Fruit fly (Drosophila melanogaster) whole organism, embryonic: Measurements from ENCODE around the gene phol.

Experiments
- Asciz ChIP-seq: fragments of 200-800 bp; sonication (Bioruptor generic); optimal IDR thresholded peaks from 2 replicates; lab custom pipeline; 2017; ENCODE audit warnings: missing biosample characterization, mild to moderate bottlenecking, missing genetic modification characterization, missing genetic modification reagents
- BEAF-32 ChIP-seq: fragments of 200-800 bp; sonication (Bioruptor generic); optimal IDR thresholded peaks from 3 replicates; lab custom pipeline; 2017; ENCODE audit warnings: missing biosample characterization, missing genetic modification characterization, mild to moderate bottlenecking, moderate library complexity, missing genetic modification reagents
- CG12391 ChIP-seq: fragments of 200-800 bp; sonication (Bioruptor generic); optimal IDR thresholded peaks from 3 replicates; lab custom pipeline; 2018; ENCODE audit warnings: missing biosample characterization, mild to moderate bottlenecking, missing genetic modification characterization, moderate library complexity
- CG12744 ChIP-seq: fragments of 200-800 bp; sonication (Bioruptor generic); optimal IDR thresholded peaks from 2 replicates; lab custom pipeline; 2016; ENCODE audit warnings: missing biosample characterization, missing genetic modification characterization
- CG15479 ChIP-seq: fragments of 200-800 bp; sonication (Bioruptor generic); optimal IDR thresholded peaks from 3 replicates; lab custom pipeline; 2019; ENCODE audit warnings: missing biosample characterization, mild to moderate bottlenecking, missing genetic modification characterization, moderate library complexity
- CG17385 ChIP-seq: fragments of 200-800 bp; sonication (Bioruptor generic); optimal IDR thresholded peaks from 3 replicates; lab custom pipeline; 2018; ENCODE audit warnings: missing biosample characterization, mild to moderate bottlenecking, missing genetic modification characterization
- CG17612 ChIP-seq: fragments of 200-800 bp; sonication (Bioruptor generic); IDR thresholded peaks from 2 replicates; pipeline ENCODE4 v1.3.6; 2022; ENCODE audit warnings: missing biosample characterization, missing genetic modification characterization
- CG18011 ChIP-seq: fragments of 200-800 bp; sonication (Bioruptor generic); optimal IDR thresholded peaks from 2 replicates; lab custom pipeline; 2017; ENCODE audit warnings: missing biosample characterization, missing genetic modification characterization, mild to moderate bottlenecking, moderate library complexity, missing genotype
- CG30403 ChIP-seq: fragments of 200-800 bp; sonication (Bioruptor generic); optimal IDR thresholded peaks from 3 replicates; lab custom pipeline; 2016; ENCODE audit warnings: missing biosample characterization, missing genetic modification characterization
- CG31441 ChIP-seq: fragments of 200-800 bp; sonication (Bioruptor generic); IDR thresholded peaks from 2 replicates; pipeline ENCODE4 v1.3.6; 2022; ENCODE audit warnings: missing biosample characterization, missing genetic modification characterization
- CG32767 ChIP-seq: fragments of 200-800 bp; sonication (Bioruptor generic); IDR thresholded peaks from 2 replicates; pipeline ENCODE4 v1.3.6; 2022; ENCODE audit warnings: missing biosample characterization, missing genetic modification characterization
- CG3281 ChIP-seq: fragments of 200-800 bp; sonication (Bioruptor generic); optimal IDR thresholded peaks from 3 replicates; lab custom pipeline; 2017; ENCODE audit warnings: missing biosample characterization, mild to moderate bottlenecking, missing genetic modification characterization
- CG34422 ChIP-seq: fragments of 200-800 bp; sonication (Bioruptor generic); IDR thresholded peaks from 3 replicates; pipeline ENCODE4 v1.3.6; 2022; ENCODE audit warnings: missing biosample characterization, missing genetic modification characterization
- CG4360 ChIP-seq: fragments of 200-800 bp; sonication (Bioruptor generic); IDR thresholded peaks from 2 replicates; pipeline ENCODE4 v1.3.6; 2022; ENCODE audit warnings: missing biosample characterization, missing genetic modification characterization
- CG5180 ChIP-seq: fragments of 200-800 bp; sonication (Bioruptor generic); optimal IDR thresholded peaks from 3 replicates; lab custom pipeline; 2017; ENCODE audit warnings: missing biosample characterization, missing genetic modification characterization, mild to moderate bottlenecking, moderate library complexity, missing genetic modification reagents
- CG7987 ChIP-seq: fragments of 200-800 bp; sonication (Bioruptor generic); optimal IDR thresholded peaks from 2 replicates; lab custom pipeline; 2018; ENCODE audit warnings: missing biosample characterization, mild to moderate bottlenecking, missing genetic modification characterization, moderate library complexity
- CG8944 ChIP-seq: fragments of 200-800 bp; sonication (Bioruptor generic); optimal IDR thresholded peaks from 3 replicates; lab custom pipeline; 2016; ENCODE audit warnings: missing biosample characterization, missing genetic modification characterization
- CG9215 ChIP-seq: fragments of 200-800 bp; sonication (Bioruptor generic); IDR thresholded peaks from 2 replicates; pipeline ENCODE4 v1.3.6; 2022; ENCODE audit warnings: missing biosample characterization, missing genetic modification characterization
- Gug ChIP-seq: fragments of 200-800 bp; sonication (Bioruptor generic); IDR thresholded peaks from 4 replicates; pipeline ENCODE4 v1.3.6; 2022; ENCODE audit warnings: missing biosample characterization, missing genetic modification characterization
- HLH54F ChIP-seq: fragments of 200-800 bp; sonication (Bioruptor generic); optimal IDR thresholded peaks from 3 replicates; lab custom pipeline; 2016; ENCODE audit warnings: missing biosample characterization, missing genetic modification characterization
- Jarid2 ChIP-seq: fragments of 200-800 bp; sonication (Bioruptor generic); optimal IDR thresholded peaks from 3 replicates; lab custom pipeline; 2017; ENCODE audit warnings: mild to moderate bottlenecking, missing biosample characterization, missing genetic modification reagents, missing genetic modification characterization
- Mes4 ChIP-seq: fragments of 200-800 bp; sonication (Bioruptor generic); optimal IDR thresholded peaks from 2 replicates; lab custom pipeline; 2016; ENCODE audit warnings: missing biosample characterization, missing genetic modification characterization
- Oli ChIP-seq: fragments of 200-800 bp; sonication (Bioruptor generic); optimal IDR thresholded peaks from 2 replicates; lab custom pipeline; 2018; ENCODE audit warnings: missing biosample characterization, mild to moderate bottlenecking, missing genetic modification characterization, moderate library complexity
- Pdp1 ChIP-seq, 2 experiments: fragments of 200-800 bp; sonication (Bioruptor generic); optimal IDR thresholded peaks; 3 replicates each; lab custom pipeline; 2016; ENCODE audit warnings: missing biosample characterization in 2 of 2, missing genetic modification characterization in 2 of 2, mild to moderate bottlenecking in 1 of 2, moderate library complexity in 1 of 2
- Xbp1 ChIP-seq: fragments of 200-800 bp; sonication (Bioruptor generic); optimal IDR thresholded peaks from 3 replicates; lab custom pipeline; 2016; ENCODE audit warnings: missing biosample characterization, mild to moderate bottlenecking, missing genetic modification characterization
- ac ChIP-seq: fragments of 200-800 bp; sonication (Bioruptor generic); optimal IDR thresholded peaks from 3 replicates; lab custom pipeline; 2017; ENCODE audit warnings: missing biosample characterization, mild to moderate bottlenecking, missing genetic modification characterization
- ase ChIP-seq: fragments of 200-800 bp; sonication (Bioruptor generic); IDR thresholded peaks from 3 replicates; pipeline ENCODE4 v1.3.6; 2022; ENCODE audit warnings: missing biosample characterization, missing genetic modification characterization
- br ChIP-seq: fragments of >200 bp; optimal IDR thresholded peaks from 2 replicates; lab custom pipeline; 2017
- cad ChIP-seq: fragments of >200 bp; optimal IDR thresholded peaks from 2 replicates; lab custom pipeline; 2017; ENCODE audit warnings: missing biosample characterization, missing genetic modification characterization
- cato ChIP-seq: fragments of 200-800 bp; sonication (Bioruptor generic); optimal IDR thresholded peaks from 2 replicates; lab custom pipeline; 2016; ENCODE audit warnings: missing biosample characterization, missing genetic modification characterization, borderline replicate concordance
- grau ChIP-seq: fragments of 200-800 bp; optimal IDR thresholded peaks from 3 replicates; lab custom pipeline; 2019; ENCODE audit warnings: missing biosample characterization, mild to moderate bottlenecking, missing genetic modification characterization, moderate library complexity
- hth ChIP-seq: fragments of >200 bp; optimal IDR thresholded peaks from 2 replicates; lab custom pipeline; 2017; ENCODE audit warnings: inconsistent platforms
- kni ChIP-seq: fragments of 200-800 bp; sonication (Bioruptor generic); optimal IDR thresholded peaks from 3 replicates; lab custom pipeline; 2017; ENCODE audit warnings: mild to moderate bottlenecking, missing biosample characterization, missing genetic modification reagents, missing genetic modification characterization
- lab ChIP-seq: fragments of 200-800 bp; sonication (Bioruptor generic); optimal IDR thresholded peaks from 3 replicates; lab custom pipeline; 2017; ENCODE audit warnings: missing biosample characterization, missing genetic modification characterization, mild to moderate bottlenecking, moderate library complexity, missing genetic modification reagents
- lilli ChIP-seq: fragments of 200-800 bp; sonication (Bioruptor generic); optimal IDR thresholded peaks from 3 replicates; lab custom pipeline; 2016; ENCODE audit warnings: missing biosample characterization, missing genetic modification characterization
- mld ChIP-seq: fragments of 200-800 bp; sonication (Bioruptor generic); IDR thresholded peaks from 3 replicates; pipeline ENCODE4 v1.3.6; 2022; ENCODE audit warnings: missing biosample characterization, missing genetic modification characterization; ENCODE audit not compliant: partially characterized antibody
- p53 ChIP-seq: fragments of 200-800 bp; sonication (Bioruptor generic); optimal IDR thresholded peaks from 2 replicates; lab custom pipeline; 2016; ENCODE audit warnings: missing biosample characterization, missing genetic modification characterization
- seq ChIP-seq: fragments of 200-800 bp; sonication (Bioruptor generic); IDR thresholded peaks from 2 replicates; pipeline ENCODE4 v1.3.6; 2022; ENCODE audit warnings: missing biosample characterization, missing genetic modification characterization
- tll ChIP-seq, 2 experiments: fragments of 200-800 bp in 1 of 2; fragments of >200 bp in 1 of 2; sonication (Bioruptor generic) in 1 of 2; optimal IDR thresholded peaks; 2 replicates each; lab custom pipeline; 2017 to 2019; ENCODE audit warnings: missing biosample characterization in 2 of 2, missing genetic modification characterization in 2 of 2, mild to moderate bottlenecking in 1 of 2, moderate library complexity in 1 of 2
- ttk ChIP-seq: fragments of 200-800 bp; sonication (Bioruptor generic); IDR thresholded peaks from 2 replicates; pipeline ENCODE4 v2.1.2; 2022; ENCODE audit warnings: missing biosample characterization, missing genetic modification characterization
- zfh1 ChIP-seq: fragments of 200-800 bp; sonication (Bioruptor generic); IDR thresholded peaks from 3 replicates; pipeline ENCODE4 v1.3.6; 2022; ENCODE audit warnings: missing biosample characterization, missing genetic modification characterization
- zfh2 ChIP-seq: fragments of 200-800 bp; sonication (Bioruptor generic); optimal IDR thresholded peaks from 2 replicates; lab custom pipeline; 2016; ENCODE audit warnings: missing biosample characterization, missing genetic modification characterization

phol gene

DNA sequence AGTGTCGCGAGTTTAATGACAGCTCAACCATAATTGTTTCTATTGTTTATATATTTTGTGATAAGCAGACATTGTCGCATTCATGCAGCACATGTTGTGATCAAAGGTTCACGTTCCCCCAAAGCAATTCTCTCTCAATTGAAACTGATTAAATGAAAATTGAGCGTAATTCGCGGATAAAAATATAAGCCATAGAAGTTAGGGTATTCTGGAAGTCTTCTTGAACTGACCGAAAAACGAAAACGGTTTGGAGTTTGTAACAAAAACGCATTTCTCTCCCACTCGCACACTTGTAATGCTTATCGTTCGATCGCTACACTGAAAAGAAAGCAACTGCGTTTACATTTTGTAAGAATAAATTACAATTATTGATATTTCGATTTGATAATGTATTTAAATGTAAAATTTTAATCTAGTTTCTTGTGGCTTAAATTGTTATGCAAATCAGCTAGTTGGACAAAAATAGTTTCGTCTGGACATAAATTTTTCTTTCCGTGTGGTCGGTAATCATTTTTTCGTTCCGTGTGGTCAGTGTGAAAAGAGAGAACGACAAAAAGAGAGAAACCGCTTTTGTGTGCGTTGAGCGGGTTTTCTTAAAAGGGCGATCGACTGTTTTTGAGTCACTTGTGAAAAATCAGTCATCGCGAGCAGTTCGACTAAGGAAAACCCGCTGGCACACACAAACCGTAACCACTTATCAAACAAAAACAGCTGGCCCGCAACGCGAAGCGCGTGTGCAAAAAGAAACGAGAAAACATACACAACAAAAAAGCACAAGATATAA, 33.3 kb downstream of the phol start, which contains the start of gene aay (continued):
- peak; percentile 95 for TF ChIP-seq kni (GFP tag; lab: Kevin White, UChicago)

DNA sequence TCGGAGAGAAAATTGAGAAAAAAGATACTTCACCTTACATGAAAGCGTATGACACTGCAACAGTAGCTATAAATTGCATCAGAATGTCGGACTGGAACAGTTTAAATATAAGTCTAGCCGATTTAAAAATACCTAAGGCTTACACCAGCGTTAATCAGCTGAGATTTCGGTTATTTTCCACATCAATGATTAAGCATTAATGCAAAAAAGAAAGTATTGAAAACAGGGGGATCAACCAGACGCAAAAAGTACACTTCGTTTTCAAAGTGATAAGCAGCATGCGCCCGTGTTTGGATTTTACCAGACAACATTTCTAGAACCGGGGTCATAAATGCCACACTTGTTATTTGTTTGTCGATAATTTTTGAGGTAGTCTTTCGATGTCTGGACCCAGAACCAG, 33.9 kb downstream of the phol start:
- TF ChIP-seq Asciz (GFP tag; lab: Kevin White, UChicago) (no peak), ttk (GFP tag; lab: Robert Waterston, UW) (no peak), Gug (GFP tag; lab: Robert Waterston, UW) (no peak), cato (no peak), BEAF-32 (no peak), cad (GFP tag; lab: Kevin White, UChicago) (peak; percentile 13), br (lab: Kevin White, UChicago) (no peak), CG3281 (no peak), CG12391 (tag; lab: Kevin White, UChicago) (no peak), mld (GFP tag; lab: Robert Waterston, UW) (no peak), CG15479 (GFP tag; lab: Kevin White, UChicago) (peak; percentile 59), CG8944 (GFP tag; lab: Kevin White, UChicago) (no peak), HLH54F (GFP tag; lab: Kevin White, UChicago) (no peak), CG34422 (GFP tag; lab: Robert Waterston, UW) (no peak)

DNA sequence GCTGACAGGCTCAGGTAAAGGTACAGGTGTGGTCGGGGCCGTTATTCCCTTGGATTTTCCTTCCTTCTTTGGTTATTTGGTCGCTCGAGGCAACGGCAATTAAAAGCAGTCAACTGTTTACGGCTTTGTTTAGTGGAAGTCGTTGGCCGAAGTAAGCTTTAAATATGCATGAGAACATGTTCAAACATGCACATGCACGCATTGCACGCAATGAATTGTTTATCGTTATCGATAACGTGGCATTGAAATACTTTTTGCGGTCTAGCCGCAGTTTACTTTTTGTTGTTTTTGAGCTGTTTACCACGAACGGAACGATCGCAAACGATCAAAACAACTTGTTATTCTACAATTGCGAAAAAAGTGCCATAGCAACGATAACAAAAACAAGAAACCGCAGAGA, 34.5 kb downstream of the phol start:
- no peak for TF ChIP-seq CG17385 (GFP tag; lab: Kevin White, UChicago)
- TF ChIP-seq p53 (GFP tag; lab: Kevin White, UChicago), result peak; percentile 98
- no peak for TF ChIP-seq CG17612
- peak in 1 of 2 experiments; percentile 20 for TF ChIP-seq tll (GFP tag; optimal IDR thresholded peaks at IDR 0.05; lab: Kevin White, UChicago)
- TF ChIP-seq ac (GFP tag; lab: Kevin White, UChicago), result peak; percentile 77
- TF ChIP-seq zfh2 (GFP tag; lab: Kevin White, UChicago), result no peak
- no peak for TF ChIP-seq CG5180 (GFP tag; lab: Kevin White, UChicago)
- TF ChIP-seq CG32767 (GFP tag; lab: Robert Waterston, UW), result no peak
- no peak for TF ChIP-seq CG7987

DNA sequence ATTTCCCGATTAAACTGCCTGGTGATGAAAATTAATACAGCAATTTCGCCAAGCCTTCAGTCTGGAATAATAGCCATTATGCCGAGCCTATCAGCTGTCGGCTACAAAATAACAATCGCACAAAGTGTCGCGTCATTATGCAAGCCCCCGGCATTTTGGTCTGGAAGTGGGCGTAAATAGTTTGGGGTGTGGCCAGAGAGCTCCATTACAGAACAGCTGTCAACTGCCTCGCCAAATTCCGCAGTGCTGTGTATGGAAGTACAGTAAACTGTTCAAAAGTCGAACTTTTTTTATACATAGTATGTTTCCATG, 35.3 kb downstream of the phol start:
- peak; percentile 39 for TF ChIP-seq grau
- TF ChIP-seq CG9215 (GFP tag; lab: Robert Waterston, UW), result no peak
- peak in 1 of 2 experiments; percentile 52 for TF ChIP-seq Pdp1 (GFP tag; optimal IDR thresholded peaks at IDR 0.05; lab: Kevin White, UChicago)
- no peak for TF ChIP-seq Jarid2 (GFP tag; lab: Kevin White, UChicago)

DNA sequence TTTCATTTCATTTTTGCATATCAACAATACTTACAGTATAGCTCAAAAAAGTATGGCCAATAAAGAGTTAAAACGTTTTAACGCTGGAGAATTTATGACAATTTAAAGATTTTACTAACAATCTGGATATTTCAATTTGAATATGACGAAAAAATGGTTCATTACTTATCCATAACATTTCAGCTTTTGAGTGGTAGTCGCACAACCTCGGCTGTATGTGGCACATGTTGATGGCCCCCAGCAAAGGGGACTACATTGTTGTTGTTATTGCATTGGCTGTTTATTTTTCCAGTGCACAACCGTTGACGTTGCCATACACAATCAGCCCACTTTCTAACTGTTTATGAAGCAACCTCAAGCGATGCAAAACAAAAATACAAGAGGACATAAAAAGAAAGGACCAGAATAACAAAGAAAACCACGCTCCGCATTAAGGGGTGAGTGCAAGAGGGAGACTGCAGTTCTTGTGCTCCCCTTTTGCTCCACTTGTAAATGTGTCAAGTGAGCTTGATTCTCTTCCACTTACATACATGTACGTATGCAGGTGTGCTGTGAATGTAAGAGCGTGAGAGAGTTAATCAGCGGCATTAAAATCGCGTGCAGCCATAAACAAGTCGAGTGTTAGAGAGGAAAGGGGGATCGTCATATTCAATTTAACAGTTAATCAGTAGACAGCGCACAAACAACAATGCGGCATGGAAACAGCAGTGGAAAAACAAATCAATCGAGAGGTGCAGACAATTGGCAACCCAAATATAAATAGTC, 35.8 kb downstream of the phol start:
- peak; percentile 54 for TF ChIP-seq Xbp1 (GFP tag; lab: Kevin White, UChicago)
- peak; percentile 55 for TF ChIP-seq CG31441 (GFP tag; lab: Robert Waterston, UW)
- TF ChIP-seq ttk (GFP tag; lab: Robert Waterston, UW), result peak; percentile 54
- TF ChIP-seq ase (GFP tag; lab: Robert Waterston, UW), result no peak
- TF ChIP-seq Oli (tag; lab: Kevin White, UChicago), result peak; percentile 62
- peak; percentile 18 for TF ChIP-seq lilli (GFP tag; lab: Kevin White, UChicago)
- peak; percentile 38 for TF ChIP-seq CG30403 (GFP tag; lab: Kevin White, UChicago)
- TF ChIP-seq Mes4 (GFP tag; lab: Kevin White, UChicago), result no peak
- TF ChIP-seq hth (lab: Kevin White, UChicago), result no peak
- peak; percentile 4 for TF ChIP-seq CG12744
- peak; percentile 58; the same call in 1 of the 2 replicates for TF ChIP-seq seq (GFP tag; lab: Robert Waterston, UW)
- 0 out of 2 replicates have a peak, but pooled peaks have one; percentile 13 for TF ChIP-seq CG4360
- no peak for TF ChIP-seq CG18011 (GFP tag; lab: Kevin White, UChicago)
- peak; percentile 68 for TF ChIP-seq lab (GFP tag; lab: Kevin White, UChicago)
- TF ChIP-seq zfh1, result 0 out of 3 replicates have a peak, but pooled peaks have one; percentile 16
